Fruit fly (Drosophila melanogaster): ENCODE results near the gene Gp93.

The Gp93 gene

dm6 chr3R:27990651-27991050 lies 42.1 kb downstream of the Gp93 start, which contains the start of gene CG4815:
CG4815 (minus strand) TSS chr3R:27990751.
- no peak for TF ChIP-seq Eip74EF (GFP tag; optimal IDR thresholded peaks at IDR 0.05)
- no peak for TF ChIP-seq wdn (GFP tag; IDR thresholded peaks at IDR 0.05)
- no peak for TF ChIP-seq unpg (GFP tag; optimal IDR thresholded peaks at IDR 0.05)
- TF ChIP-seq crc (GFP tag; optimal IDR thresholded peaks at IDR 0.05) = no peak
- no peak for TF ChIP-seq al (GFP tag; IDR thresholded peaks at IDR 0.05)
- no peak for TF ChIP-seq CG12104 (GFP tag; optimal IDR thresholded peaks at IDR 0.05)
- no peak for TF ChIP-seq CrebB (tag; optimal IDR thresholded peaks at IDR 0.05)
- no peak for TF ChIP-seq Deaf1 (tag; optimal IDR thresholded peaks at IDR 0.05)
- no peak for TF ChIP-seq CG7963 (GFP tag; IDR thresholded peaks at IDR 0.05; ENCODE audit: partially characterized antibody)
- TF ChIP-seq croc (GFP tag; conservative IDR thresholded peaks at IDR 0.05) = no peak
- no peak for TF ChIP-seq CG15514 (GFP tag; optimal IDR thresholded peaks at IDR 0.05)
- TF ChIP-seq Side (GFP tag; optimal IDR thresholded peaks at IDR 0.05) = no peak
- no peak for TF ChIP-seq HLH54F (GFP tag; optimal IDR thresholded peaks at IDR 0.05)
- no peak for TF ChIP-seq E2f1 (GFP tag; IDR thresholded peaks at IDR 0.05)
- TF ChIP-seq ind (GFP tag; optimal IDR thresholded peaks at IDR 0.05) = no peak
- no peak for TF ChIP-seq CG30020 (tag; optimal IDR thresholded peaks at IDR 0.05)
- no peak for TF ChIP-seq emc (GFP tag; optimal IDR thresholded peaks at IDR 0.05)
- no peak for TF ChIP-seq CG12299 (tag; optimal IDR thresholded peaks at IDR 0.05)
- TF ChIP-seq disco-r (GFP tag; optimal IDR thresholded peaks at IDR 0.05) = no peak

Measured in whole organism, embryonic.